Worm (Caenorhabditis elegans) whole organism, L3 larva: ENCODE measurements around the gene ccdc-55.

Experiments
- R02D3.7 ChIP-seq: fragments of 150-350 bp; optimal IDR thresholded peaks from 2 replicates; lab custom pipeline; 2014; ENCODE audit warnings: missing biosample characterization, missing genetic modification characterization
- ZK546.5 ChIP-seq: sonication (generic microtip); optimal IDR thresholded peaks from 2 replicates; lab custom pipeline; 2017; ENCODE audit warnings: missing biosample characterization, missing genetic modification characterization
- ama-1 ChIP-seq: fragments of 150-350 bp; optimal IDR thresholded peaks from 2 replicates; lab custom pipeline; 2018
- ceh-16 ChIP-seq: sonication (generic microtip); optimal IDR thresholded peaks from 2 replicates; lab custom pipeline; 2017; ENCODE audit warnings: missing biosample characterization, missing genetic modification characterization
- ceh-9 ChIP-seq: sonication (generic microtip); optimal IDR thresholded peaks from 2 replicates; lab custom pipeline; 2018; ENCODE audit warnings: missing biosample characterization, missing genetic modification characterization
- daf-12 ChIP-seq: fragments of 150-350 bp; optimal IDR thresholded peaks from 2 replicates; lab custom pipeline; 2014; ENCODE audit warnings: missing biosample characterization, missing genetic modification reagents, missing genetic modification characterization
- egl-27 ChIP-seq: sonication (generic microtip); optimal IDR thresholded peaks from 4 replicates; lab custom pipeline; 2017; ENCODE audit warnings: missing biosample characterization, missing genetic modification reagents, missing genetic modification characterization
- egl-5 ChIP-seq: fragments of 150-350 bp; optimal IDR thresholded peaks from 2 replicates; lab custom pipeline; 2017; ENCODE audit warnings: missing biosample characterization, missing genetic modification reagents, missing genetic modification characterization, inconsistent platforms
- elt-2 ChIP-seq: sonication (generic microtip); optimal IDR thresholded peaks from 2 replicates; lab custom pipeline; 2016; ENCODE audit warnings: missing genetic modification reagents, mild to moderate bottlenecking, missing genetic modification characterization, missing compliant biosample characterization
- elt-3 ChIP-seq, 3 experiments: fragments of 150-350 bp in 1 of 3; sonication (generic microtip) in 2 of 3; optimal IDR thresholded peaks; 2 replicates in 2 of 3; 4 replicates in 1 of 3; lab custom pipeline; 2014 to 2017; ENCODE audit warnings: missing biosample characterization in 3 of 3, missing genetic modification characterization in 3 of 3
- fkh-2 ChIP-seq: fragments of 150-350 bp; optimal IDR thresholded peaks from 2 replicates; lab custom pipeline; 2014; ENCODE audit warnings: missing biosample characterization, missing genetic modification reagents, missing genetic modification characterization
- fos-1 ChIP-seq: fragments of 150-350 bp; optimal IDR thresholded peaks from 2 replicates; lab custom pipeline; 2014; ENCODE audit warnings: missing biosample characterization, missing genetic modification characterization
- hmg-11 ChIP-seq: sonication (generic microtip); optimal IDR thresholded peaks from 2 replicates; lab custom pipeline; 2016; ENCODE audit warnings: missing genetic modification characterization, missing compliant biosample characterization
- jun-1 ChIP-seq: fragments of 150-350 bp; optimal IDR thresholded peaks from 2 replicates; lab custom pipeline; 2014; ENCODE audit warnings: missing biosample characterization, missing genetic modification reagents, missing genetic modification characterization
- lin-15B ChIP-seq: fragments of 150-350 bp; optimal IDR thresholded peaks from 2 replicates; lab custom pipeline; 2014; ENCODE audit warnings: missing biosample characterization, missing genetic modification characterization
- lin-39 ChIP-seq: fragments of 150-350 bp; optimal IDR thresholded peaks from 2 replicates; lab custom pipeline; 2018; ENCODE audit warnings: missing biosample characterization, missing genetic modification reagents, missing genetic modification characterization
- lsy-12 ChIP-seq: sonication (generic microtip); optimal IDR thresholded peaks from 2 replicates; lab custom pipeline; 2016; ENCODE audit warnings: mild to moderate bottlenecking, missing genetic modification characterization, missing compliant biosample characterization
- mml-1 ChIP-seq: fragments of 150-350 bp; sonication (generic microtip); optimal IDR thresholded peaks from 3 replicates; lab custom pipeline; 2014; ENCODE audit warnings: missing biosample characterization, missing genetic modification characterization
- nfya-1 ChIP-seq: sonication (generic microtip); optimal IDR thresholded peaks from 2 replicates; lab custom pipeline; 2017; ENCODE audit warnings: missing genetic modification characterization, mild to moderate bottlenecking, missing compliant biosample characterization, antibody characterized with exemption, moderate library complexity; ENCODE audit not compliant: insufficient read depth
- nhr-12 ChIP-seq: fragments of 150-350 bp; optimal IDR thresholded peaks from 2 replicates; lab custom pipeline; 2014; ENCODE audit warnings: missing biosample characterization, missing genetic modification characterization
- nhr-23 ChIP-seq: fragments of 150-350 bp; optimal IDR thresholded peaks from 2 replicates; lab custom pipeline; 2014; ENCODE audit warnings: missing biosample characterization, missing genetic modification reagents, missing genetic modification characterization
- nhr-237 ChIP-seq: fragments of 150-350 bp; optimal IDR thresholded peaks from 2 replicates; lab custom pipeline; 2014; ENCODE audit warnings: missing biosample characterization, missing genetic modification characterization
- nhr-25 ChIP-seq: sonication (generic microtip); optimal IDR thresholded peaks from 2 replicates; lab custom pipeline; 2017; ENCODE audit warnings: missing biosample characterization, missing genetic modification characterization
- nhr-28 ChIP-seq: fragments of 150-350 bp; optimal IDR thresholded peaks from 2 replicates; lab custom pipeline; 2014; ENCODE audit warnings: missing biosample characterization, missing genetic modification characterization
- nhr-43 ChIP-seq: sonication (generic microtip); optimal IDR thresholded peaks from 2 replicates; lab custom pipeline; 2016; ENCODE audit warnings: mild to moderate bottlenecking, missing genetic modification characterization, missing compliant biosample characterization; ENCODE audit not compliant: poor library complexity, severe bottlenecking
- nhr-76 ChIP-seq: fragments of 150-350 bp; sonication (generic microtip); optimal IDR thresholded peaks from 5 replicates; lab custom pipeline; 2014; ENCODE audit warnings: missing biosample characterization, missing genetic modification characterization
- nhr-77 ChIP-seq: fragments of 150-350 bp; optimal IDR thresholded peaks from 2 replicates; lab custom pipeline; 2014; ENCODE audit warnings: missing biosample characterization, missing genetic modification characterization
- pha-4 ChIP-seq: fragments of 150-350 bp; optimal IDR thresholded peaks from 2 replicates; lab custom pipeline; 2014; ENCODE audit warnings: missing biosample characterization, missing genetic modification reagents, missing genetic modification characterization
- pqm-1 ChIP-seq: fragments of 150-350 bp; optimal IDR thresholded peaks from 2 replicates; lab custom pipeline; 2017; ENCODE audit warnings: missing biosample characterization, missing genetic modification characterization, inconsistent platforms
- sea-2 ChIP-seq: fragments of 150-350 bp; sonication (generic microtip); optimal IDR thresholded peaks from 4 replicates; lab custom pipeline; 2014; ENCODE audit warnings: missing biosample characterization, missing genetic modification reagents, missing genetic modification characterization
- skn-1 ChIP-seq: fragments of 150-350 bp; optimal IDR thresholded peaks from 2 replicates; lab custom pipeline; 2014; ENCODE audit warnings: missing biosample characterization, missing genetic modification characterization
- snpc-4 ChIP-seq: fragments of 150-350 bp; optimal IDR thresholded peaks from 2 replicates; lab custom pipeline; 2014; ENCODE audit warnings: missing biosample characterization, missing genetic modification characterization
- tbx-2 ChIP-seq: sonication (generic microtip); optimal IDR thresholded peaks from 2 replicates; lab custom pipeline; 2016; ENCODE audit warnings: mild to moderate bottlenecking, missing genetic modification characterization, missing compliant biosample characterization
- unc-39 ChIP-seq: sonication (generic microtip); optimal IDR thresholded peaks from 4 replicates; lab custom pipeline; 2017; ENCODE audit warnings: missing biosample characterization, missing genetic modification characterization
- unc-62 ChIP-seq: fragments of 150-350 bp; sonication (generic microtip); optimal IDR thresholded peaks from 4 replicates; lab custom pipeline; 2014; ENCODE audit warnings: missing biosample characterization, missing genetic modification reagents, missing genetic modification characterization
- zag-1 ChIP-seq: fragments of 150-350 bp; optimal IDR thresholded peaks from 2 replicates; lab custom pipeline; 2014; ENCODE audit warnings: missing biosample characterization, missing genetic modification characterization
- ztf-11 ChIP-seq: fragments of 150-350 bp; optimal IDR thresholded peaks from 2 replicates; lab custom pipeline; 2014; ENCODE audit warnings: missing biosample characterization, missing genetic modification characterization
- ztf-4 ChIP-seq: fragments of 150-350 bp; optimal IDR thresholded peaks from 2 replicates; lab custom pipeline; 2014; ENCODE audit warnings: missing biosample characterization, missing genetic modification characterization

ccdc-55 gene

ce11 chrIII:4152309-4152708 lies 16.3 kb downstream of the ccdc-55 start:
- TF ChIP-seq ztf-4 (tag; lab: Kevin White, UChicago) = no peak
- no peak for TF ChIP-seq ceh-16 (tag; lab: Kevin White, UChicago)
- no peak for TF ChIP-seq ama-1 (lab: Kevin White, UChicago)
- TF ChIP-seq snpc-4 (tag; lab: Kevin White, UChicago) = no peak
- TF ChIP-seq ceh-9 = no peak
- no peak for TF ChIP-seq pha-4 (tag; lab: Kevin White, UChicago)
- no peak for TF ChIP-seq mml-1 (tag; lab: Kevin White, UChicago)
- TF ChIP-seq nhr-76 (tag; lab: Kevin White, UChicago) = no peak
- TF ChIP-seq R02D3.7 (tag; lab: Kevin White, UChicago) = no peak
- no peak for TF ChIP-seq tbx-2 (tag; lab: Kevin White, UChicago)
- TF ChIP-seq unc-39 (tag; lab: Kevin White, UChicago) = no peak
- no peak for TF ChIP-seq zag-1 (tag; lab: Kevin White, UChicago)
- TF ChIP-seq egl-27 = no peak
- TF ChIP-seq nhr-25 = no peak
- TF ChIP-seq nhr-12 (tag; lab: Kevin White, UChicago) = no peak
- no peak for TF ChIP-seq elt-2 (tag; lab: Kevin White, UChicago)
- TF ChIP-seq, all 47 proteins: peak for 0

ce11 chrIII:4151548-4152104 lies 16.9 kb downstream of the ccdc-55 start, which contains the start of the genes wht-3 and har-1:
Gene wht-3, minus strand, starts transcription at chrIII:4151598.
Gene har-1, plus strand, starts transcription at chrIII:4152054.
- TF ChIP-seq elt-2 (tag; lab: Kevin White, UChicago) (peak; percentile 27), pha-4 (tag; lab: Kevin White, UChicago) (peak; percentile 7), egl-27 (no peak), snpc-4 (tag; lab: Kevin White, UChicago) (no peak), nhr-77 (tag; lab: Kevin White, UChicago) (no peak), nfya-1 (tag; lab: Kevin White, UChicago) (no peak), tbx-2 (tag; lab: Kevin White, UChicago) (no peak)

- TF ChIP-seq unc-62 (GFP tag; lab: Kevin White, UChicago) (no peak), daf-12 (tag; lab: Kevin White, UChicago) (no peak), R02D3.7 (tag; lab: Kevin White, UChicago) (peak; percentile 35), sea-2 (GFP tag; lab: Kevin White, UChicago) (no peak), elt-2 (tag; lab: Kevin White, UChicago) (peak; percentile 62), ama-1 (lab: Kevin White, UChicago) (no peak), lin-15B (tag; lab: Kevin White, UChicago) (peak; percentile 64), pqm-1 (tag; lab: Kevin White, UChicago) (peak; percentile 43), nhr-25 (peak; percentile 63), nfya-1 (tag; lab: Kevin White, UChicago) (peak; percentile 93), nhr-237 (tag; lab: Kevin White, UChicago) (no peak), jun-1 (tag; lab: Kevin White, UChicago) (peak; percentile 27), egl-5 (tag; lab: Kevin White, UChicago) (no peak), elt-3 (tag; optimal IDR thresholded peaks at IDR 0.05; lab: Kevin White, UChicago) (no peak), fkh-2 (tag; lab: Kevin White, UChicago) (no peak), snpc-4 (tag; lab: Kevin White, UChicago) (peak; percentile 66), skn-1 (tag; lab: Kevin White, UChicago) (peak; percentile 88), nhr-28 (tag; lab: Kevin White, UChicago) (no peak), lin-39 (tag; lab: Kevin White, UChicago) (peak; percentile 63), hmg-11 (tag; lab: Kevin White, UChicago) (peak; percentile 28), fos-1 (tag; lab: Kevin White, UChicago) (no peak), lsy-12 (tag; lab: Kevin White, UChicago) (peak; percentile 56), unc-39 (tag; lab: Kevin White, UChicago) (no peak), pha-4 (tag; lab: Kevin White, UChicago) (peak; percentile 84), ztf-11 (no peak), ZK546.5 (tag; lab: Kevin White, UChicago) (no peak), tbx-2 (tag; lab: Kevin White, UChicago) (no peak), ceh-9 (no peak), nhr-43 (peak; percentile 29), nhr-23 (peak; percentile 64)
These were observed 17.6 kb downstream of the ccdc-55 start for ce11 chrIII:4150919-4151318.
